Fruit fly (Drosophila melanogaster) whole organism, prepupa: ENCODE data around the gene CG14860.

ENCODE experiments used
- Blimp-1 ChIP-seq: fragments of 200-800 bp; sonication (Bioruptor generic); optimal IDR thresholded peaks from 3 replicates; lab custom pipeline; 2017; ENCODE audit warnings: missing biosample characterization, missing genetic modification characterization, mild to moderate bottlenecking, moderate library complexity, missing genetic modification reagents
- CG11294 ChIP-seq: fragments of 200-800 bp; sonication (Bioruptor generic); IDR thresholded peaks from 2 replicates; pipeline ENCODE4 v1.3.6; 2022; ENCODE audit warnings: missing biosample characterization, missing genetic modification characterization
- CG11762 ChIP-seq: fragments of 200-800 bp; sonication (Bioruptor generic); optimal IDR thresholded peaks from 3 replicates; lab custom pipeline; 2016; ENCODE audit warnings: missing biosample characterization, missing genetic modification characterization; ENCODE audit not compliant: insufficient read depth
- CG3032 ChIP-seq: fragments of 200-800 bp; optimal IDR thresholded peaks from 2 replicates; lab custom pipeline; 2019; ENCODE audit warnings: missing biosample characterization, mild to moderate bottlenecking, missing genetic modification characterization, moderate library complexity
- Hr4 ChIP-seq: fragments of 200-800 bp; sonication (Bioruptor generic); optimal IDR thresholded peaks from 3 replicates; lab custom pipeline; 2016; ENCODE audit warnings: missing biosample characterization, missing genetic modification characterization
- Lpt ChIP-seq: fragments of 200-800 bp; sonication (Bioruptor generic); optimal IDR thresholded peaks from 3 replicates; lab custom pipeline; 2016; ENCODE audit warnings: missing biosample characterization, missing genetic modification characterization
- Sox102F ChIP-seq: fragments of 200-800 bp; sonication (Bioruptor generic); optimal IDR thresholded peaks from 2 replicates; lab custom pipeline; 2016; ENCODE audit warnings: missing biosample characterization, mild to moderate bottlenecking, missing genetic modification characterization
- fd59A ChIP-seq: fragments of 200-800 bp; sonication (Bioruptor generic); optimal IDR thresholded peaks from 2 replicates; lab custom pipeline; 2017; ENCODE audit warnings: missing biosample characterization, mild to moderate bottlenecking, missing genetic modification characterization, missing genetic modification reagents
- fkh ChIP-seq: fragments of 200-800 bp; sonication (Bioruptor generic); optimal IDR thresholded peaks from 3 replicates; lab custom pipeline; 2017; ENCODE audit warnings: missing biosample characterization, mild to moderate bottlenecking, missing genetic modification characterization, moderate library complexity
- pdm3 ChIP-seq: fragments of 200-800 bp; sonication (Bioruptor generic); optimal IDR thresholded peaks from 3 replicates; lab custom pipeline; 2016; ENCODE audit warnings: missing biosample characterization, missing genetic modification characterization
- salr ChIP-seq, 2 experiments: fragments of 200-800 bp; sonication (Bioruptor generic); optimal IDR thresholded peaks; 3 replicates each; lab custom pipeline; 2016 to 2018; ENCODE audit warnings: missing biosample characterization in 2 of 2, missing genetic modification characterization in 2 of 2, mild to moderate bottlenecking in 1 of 2

DNA sequence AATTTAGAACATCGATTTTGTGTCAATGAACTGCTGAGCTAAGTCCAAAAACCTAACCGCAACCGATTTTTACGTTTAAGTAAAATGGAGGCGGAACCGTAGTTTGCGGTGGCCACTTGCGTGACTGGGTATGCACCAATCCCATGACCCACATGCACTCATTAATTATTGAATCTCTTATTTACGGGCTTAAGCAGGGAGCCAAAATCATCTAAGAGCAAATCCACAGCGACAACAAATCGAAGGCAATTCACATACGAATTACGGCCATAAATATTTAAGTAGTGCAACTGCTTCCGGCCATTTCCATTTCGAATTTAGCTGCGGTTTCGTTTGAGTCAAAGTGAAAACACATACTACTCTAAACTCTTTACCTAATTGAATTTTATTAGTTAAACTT is 29.8 kb upstream of the CG14860 start:
- no peak for TF ChIP-seq Hr4 (GFP tag; lab: Kevin White, UChicago)
- TF ChIP-seq CG3032 (tag; lab: Kevin White, UChicago), result no peak
- no peak for TF ChIP-seq CG11762 (GFP tag; lab: Kevin White, UChicago)
- no peak for TF ChIP-seq pdm3 (GFP tag; lab: Kevin White, UChicago)
- no peak for TF ChIP-seq fd59A (GFP tag; lab: Kevin White, UChicago)
- no peak for TF ChIP-seq Sox102F (GFP tag; lab: Kevin White, UChicago)
- TF ChIP-seq Lpt (GFP tag; lab: Kevin White, UChicago), result no peak
- no peak for TF ChIP-seq fkh (GFP tag; lab: Kevin White, UChicago)
- no peak for TF ChIP-seq salr (GFP tag; optimal IDR thresholded peaks at IDR 0.05; lab: Kevin White, UChicago)
- no peak for TF ChIP-seq Blimp-1 (GFP tag; lab: Kevin White, UChicago)
- no peak for TF ChIP-seq CG11294 (GFP tag; lab: Robert Waterston, UW)
